Worm (Caenorhabditis elegans) whole organism, L4 larva: ENCODE data around the gene snfc-5.

Experiments used
- daf-16 ChIP-seq, 3 experiments: sonication (generic microtip); optimal IDR thresholded peaks; 2 replicates each; lab custom pipeline; 2016 to 2017; ENCODE audit warnings: missing genetic modification characterization in 3 of 3, missing genetic modification reagents in 3 of 3, mild to moderate bottlenecking in 2 of 3, missing compliant biosample characterization in 2 of 3, missing biosample characterization in 1 of 3, moderate library complexity in 1 of 3
- fkh-10 ChIP-seq: fragments of 150-350 bp; optimal IDR thresholded peaks from 2 replicates; lab custom pipeline; 2014; ENCODE audit warnings: missing biosample characterization, missing genetic modification reagents, missing genetic modification characterization
- nhr-11 ChIP-seq: fragments of 150-350 bp; optimal IDR thresholded peaks from 2 replicates; lab custom pipeline; 2014; ENCODE audit warnings: missing biosample characterization, missing genetic modification characterization
- nhr-28 ChIP-seq: fragments of 150-350 bp; optimal IDR thresholded peaks from 2 replicates; lab custom pipeline; 2014; ENCODE audit warnings: missing biosample characterization, missing genetic modification characterization
- pqm-1 ChIP-seq: sonication (generic microtip); optimal IDR thresholded peaks from 2 replicates; lab custom pipeline; 2017; ENCODE audit warnings: missing biosample characterization, missing genetic modification characterization
- snpc-4 ChIP-seq: fragments of 150-350 bp; optimal IDR thresholded peaks from 2 replicates; lab custom pipeline; 2014; ENCODE audit warnings: missing biosample characterization, missing genetic modification characterization
- unc-39 ChIP-seq: sonication (generic microtip); optimal IDR thresholded peaks from 2 replicates; lab custom pipeline; 2017; ENCODE audit warnings: missing biosample characterization, missing genetic modification characterization
- zfp-3 ChIP-seq: fragments of 200-800 bp; sonication (Bioruptor generic); conservative IDR thresholded peaks from 2 replicates; pipeline ENCODE4 v1.3.6; 2022; ENCODE audit warnings: missing genetic modification reagents, missing genetic modification characterization, missing compliant biosample characterization

- TF ChIP-seq daf-16 (GFP tag; optimal IDR thresholded peaks at IDR 0.05; lab: Kevin White, UChicago) (peak in 1 of 2 experiments; percentile 64), daf-16 (tag; optimal IDR thresholded peaks at IDR 0.05; lab: Kevin White, UChicago) (no peak), fkh-10 (GFP tag; lab: Kevin White, UChicago) (no peak), unc-39 (tag; lab: Kevin White, UChicago) (no peak), pqm-1 (tag; lab: Kevin White, UChicago) (no peak), zfp-3 (GFP tag; lab: Robert Waterston, UW) (0 out of 2 replicates have a peak, but pooled peaks have one; percentile 16), nhr-11 (no peak), nhr-28 (tag; lab: Kevin White, UChicago) (no peak), snpc-4 (tag; lab: Kevin White, UChicago) (no peak)
Observed at ce11 chrIII:4449893-4450579, 45.5 kb downstream of the snfc-5 start, which contains the start of gene ceh-43.
